Worm (Caenorhabditis elegans) whole organism, L4/young adult: ENCODE measurements around the gene max-1.
A peak's percentile ranks its signal among the peaks of the same experiment; 100 is the strongest.

Source experiments
- W03F9.2 ChIP-seq: fragments of 150-350 bp; optimal IDR thresholded peaks from 2 replicates; lab custom pipeline; 2014; ENCODE audit warnings: missing biosample characterization, missing genetic modification characterization
- dao-5 ChIP-seq: sonication (generic microtip); optimal IDR thresholded peaks from 2 replicates; lab custom pipeline; 2016; ENCODE audit warnings: missing genotype, missing genetic modification characterization, moderate library complexity, missing compliant biosample characterization
- him-1 ChIP-seq: sonication (generic microtip); optimal IDR thresholded peaks from 2 replicates; lab custom pipeline; 2016; ENCODE audit warnings: missing genotype, missing genetic modification reagents, missing genetic modification characterization, missing compliant biosample characterization

ce11 chrV:13131487-13131886 is 11.5 kb upstream of the max-1 start:
- TF ChIP-seq dao-5 (tag; lab: Kevin White, UChicago) = no peak
- no peak for TF ChIP-seq him-1
- peak; percentile 56 for TF ChIP-seq W03F9.2
